Worm (Caenorhabditis elegans) whole organism, L1 larva: ENCODE data around the gene K08B5.1.

ENCODE experiments used
- ama-1 ChIP-seq: fragments of 150-350 bp; optimal IDR thresholded peaks from 2 replicates; lab custom pipeline; 2014
- fkh-10 ChIP-seq: sonication (generic microtip); optimal IDR thresholded peaks from 2 replicates; lab custom pipeline; 2017; ENCODE audit warnings: missing biosample characterization, missing genetic modification reagents, missing genetic modification characterization
- lin-39 ChIP-seq: fragments of 150-350 bp; optimal IDR thresholded peaks from 2 replicates; lab custom pipeline; 2014; ENCODE audit warnings: missing biosample characterization, missing genetic modification reagents, missing genetic modification characterization
- lsy-2 ChIP-seq, 2 experiments: fragments of 150-350 bp; optimal IDR thresholded peaks; 2 replicates each; lab custom pipeline; 2014; ENCODE audit warnings: missing biosample characterization in 2 of 2, missing genetic modification characterization in 2 of 2
- unc-86 ChIP-seq: sonication (generic microtip); optimal IDR thresholded peaks from 2 replicates; lab custom pipeline; 2016; ENCODE audit warnings: missing genetic modification characterization, missing compliant biosample characterization
- zag-1 ChIP-seq: fragments of 150-350 bp; optimal IDR thresholded peaks from 2 replicates; lab custom pipeline; 2014; ENCODE audit warnings: missing biosample characterization, missing genetic modification characterization

DNA sequence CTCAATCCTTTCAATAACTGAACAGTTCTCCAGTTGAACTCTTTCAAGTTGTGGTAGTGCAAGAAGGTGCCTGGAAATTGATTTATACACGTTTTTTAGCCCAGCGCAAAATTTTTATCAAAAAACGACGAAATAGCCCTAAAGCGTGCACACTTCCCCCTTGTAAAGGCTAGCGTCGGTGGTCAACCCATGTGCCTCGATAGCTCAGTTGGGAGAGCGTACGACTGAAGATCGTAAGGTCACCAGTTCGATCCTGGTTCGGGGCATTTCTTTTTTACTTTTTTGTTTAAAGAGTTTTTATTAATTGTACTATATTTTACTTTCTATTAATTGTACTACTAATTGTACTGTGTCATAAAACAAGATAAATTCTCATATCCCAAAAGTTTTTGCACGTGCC is 6.9 kb upstream of the K08B5.1 start:
- TF ChIP-seq ama-1 (lab: Kevin White, UChicago), result no peak
- TF ChIP-seq unc-86 (tag; lab: Kevin White, UChicago), result no peak
- TF ChIP-seq fkh-10 (GFP tag; lab: Kevin White, UChicago), result no peak
- TF ChIP-seq zag-1 (tag; lab: Kevin White, UChicago), result no peak
- TF ChIP-seq lsy-2 (tag; optimal IDR thresholded peaks at IDR 0.05; lab: Kevin White, UChicago), result no peak
- TF ChIP-seq lin-39 (tag; lab: Kevin White, UChicago), result no peak
